Fruit fly (Drosophila melanogaster): ENCODE measurements around the gene Atet.

Atet gene

DNA sequence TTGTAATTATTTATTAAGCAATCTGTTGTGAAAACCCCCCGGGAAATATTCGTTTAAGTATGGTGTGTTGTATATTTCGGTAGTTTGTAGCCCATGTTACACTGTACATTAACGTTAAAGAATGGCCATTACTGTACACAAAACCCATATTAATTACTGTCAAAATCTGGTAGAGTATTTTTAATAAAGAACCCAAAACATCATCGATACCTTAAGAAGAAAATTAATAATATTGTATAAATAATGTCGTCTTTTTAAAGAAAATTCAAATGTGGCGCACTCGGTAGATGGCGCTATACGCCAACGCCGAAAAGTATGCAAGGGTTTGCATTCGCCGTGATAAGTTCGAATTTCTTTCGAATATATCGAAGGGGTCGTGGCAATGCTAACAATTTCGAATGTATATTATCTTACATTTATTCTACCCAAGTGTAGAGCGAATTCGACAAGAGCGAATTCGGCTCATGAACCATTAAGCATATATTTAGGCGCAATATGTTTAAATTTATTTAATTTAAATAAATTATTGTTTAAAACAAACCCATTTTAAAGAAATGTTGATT is 11.9 kb downstream of the Atet start (continued):
- peak; percentile 26; the same call in 1 of the 2 replicates for TF ChIP-seq Rfx (GFP tag; IDR thresholded peaks at IDR 0.05)
- no peak for TF ChIP-seq Xbp1 (GFP tag; optimal IDR thresholded peaks at IDR 0.05)
- TF ChIP-seq CG4854 (GFP tag; optimal IDR thresholded peaks at IDR 0.05), result no peak
- no peak for TF ChIP-seq CG3163 (GFP tag; optimal IDR thresholded peaks at IDR 0.05)
- TF ChIP-seq pzg (GFP tag; optimal IDR thresholded peaks at IDR 0.05), result peak; percentile 31
- no peak for TF ChIP-seq ase (GFP tag; IDR thresholded peaks at IDR 0.05)
- TF ChIP-seq CG30020 (tag; optimal IDR thresholded peaks at IDR 0.05), result no peak
- TF ChIP-seq Hsf (GFP tag; optimal IDR thresholded peaks at IDR 0.05), result no peak
- TF ChIP-seq CG9876 (GFP tag; optimal IDR thresholded peaks at IDR 0.05), result no peak
- TF ChIP-seq CG2712 (tag; optimal IDR thresholded peaks at IDR 0.05), result peak; percentile 25
- no peak for TF ChIP-seq CG18262 (tag; optimal IDR thresholded peaks at IDR 0.05)
- TF ChIP-seq dysf (GFP tag; IDR thresholded peaks at IDR 0.05), result no peak
- TF ChIP-seq pum (GFP tag; optimal IDR thresholded peaks at IDR 0.05), result no peak
- no peak for TF ChIP-seq Lim3 (GFP tag; IDR thresholded peaks at IDR 0.05)
- TF ChIP-seq CG12769 (tag; optimal IDR thresholded peaks at IDR 0.05), result no peak
- no peak for TF ChIP-seq pan (optimal IDR thresholded peaks at IDR 0.05)
- no peak for TF ChIP-seq pan (GFP tag; optimal IDR thresholded peaks at IDR 0.05 in 1 of 2, IDR thresholded peaks at IDR 0.05 in 1 of 2)
- TF ChIP-seq Hey (tag; optimal IDR thresholded peaks at IDR 0.05), result no peak
- peak; percentile 39 for TF ChIP-seq CG10267 (tag; optimal IDR thresholded peaks at IDR 0.05)
- TF ChIP-seq Fer1 (GFP tag; optimal IDR thresholded peaks at IDR 0.05), result peak; percentile 24
- peak; percentile 58 for TF ChIP-seq CG15601 (tag; optimal IDR thresholded peaks at IDR 0.05)
- TF ChIP-seq tin (GFP tag; optimal IDR thresholded peaks at IDR 0.05), result no peak
- no peak for TF ChIP-seq Dad (GFP tag; optimal IDR thresholded peaks at IDR 0.05)
- TF ChIP-seq crp (GFP tag; optimal IDR thresholded peaks at IDR 0.05), result no peak
- TF ChIP-seq salm (tag; optimal IDR thresholded peaks at IDR 0.05), result no peak
- TF ChIP-seq CG42726 (GFP tag; IDR thresholded peaks at IDR 0.05; ENCODE audit: partially characterized antibody), result peak; percentile 63; the same call in 1 of the 2 replicates
- no peak for TF ChIP-seq toy (GFP tag; IDR thresholded peaks at IDR 0.05)
- TF ChIP-seq h (optimal IDR thresholded peaks at IDR 0.05), result no peak
- no peak for TF ChIP-seq CG6175 (GFP tag; IDR thresholded peaks at IDR 0.05)
- TF ChIP-seq CG8290 (GFP tag; optimal IDR thresholded peaks at IDR 0.05), result peak; percentile 67
- peak; percentile 63 to 99 for TF ChIP-seq CG8290 (tag; optimal IDR thresholded peaks at IDR 0.05)
- no peak for TF ChIP-seq CG11398 (GFP tag; optimal IDR thresholded peaks at IDR 0.05)
- TF ChIP-seq gsb (GFP tag; IDR thresholded peaks at IDR 0.05), result no peak
- no peak for TF ChIP-seq CG34422 (GFP tag; IDR thresholded peaks at IDR 0.05)
- no peak for TF ChIP-seq B-H1 (GFP tag; IDR thresholded peaks at IDR 0.05)
- no peak for TF ChIP-seq Abd-B (GFP tag; optimal IDR thresholded peaks at IDR 0.05)
- TF ChIP-seq hkb (optimal IDR thresholded peaks at IDR 0.05), result no peak
- no peak for TF ChIP-seq hkb (GFP tag; IDR thresholded peaks at IDR 0.05)
- TF ChIP-seq run (tag; optimal IDR thresholded peaks at IDR 0.05), result no peak
- TF ChIP-seq CG13624 (GFP tag; optimal IDR thresholded peaks at IDR 0.05), result peak; percentile 3
- TF ChIP-seq twi (tag; optimal IDR thresholded peaks at IDR 0.05), result no peak
- no peak for TF ChIP-seq ATbp (GFP tag; optimal IDR thresholded peaks at IDR 0.05)
- TF ChIP-seq CG3995 (GFP tag; optimal IDR thresholded peaks at IDR 0.05), result no peak
- TF ChIP-seq Hr3 (GFP tag; optimal IDR thresholded peaks at IDR 0.05), result no peak
- TF ChIP-seq schlank (tag; optimal IDR thresholded peaks at IDR 0.05), result no peak
- no peak for TF ChIP-seq slou (GFP tag; optimal IDR thresholded peaks at IDR 0.05)
- TF ChIP-seq Six4 (GFP tag; optimal IDR thresholded peaks at IDR 0.05), result no peak
- TF ChIP-seq Hmx (GFP tag; optimal IDR thresholded peaks at IDR 0.05), result no peak
- TF ChIP-seq CG18619 (GFP tag; optimal IDR thresholded peaks at IDR 0.05), result no peak
- no peak for TF ChIP-seq Dip2 (GFP tag; IDR thresholded peaks at IDR 0.05)
- no peak for TF ChIP-seq Camta (GFP tag; optimal IDR thresholded peaks at IDR 0.05)
- TF ChIP-seq CG1832 (GFP tag; optimal IDR thresholded peaks at IDR 0.05), result no peak
- TF ChIP-seq CG17912 (GFP tag; optimal IDR thresholded peaks at IDR 0.05), result no peak

Data from whole organism, embryonic.